Worm (Caenorhabditis elegans) whole organism, L4 larva: ENCODE results near the gene ergi-3.
A peak's percentile ranks its signal among the peaks of the same experiment; 100 is the strongest.

Experiments used
- D1046.2 ChIP-seq: fragments of 200-800 bp; sonication (Bioruptor generic); IDR thresholded peaks from 2 replicates; pipeline ENCODE4 v1.3.6; 2022; ENCODE audit warnings: missing genetic modification characterization, missing compliant biosample characterization
- F26F4.8 ChIP-seq: fragments of 200-800 bp; sonication (Bioruptor generic); conservative IDR thresholded peaks from 2 replicates; pipeline ENCODE4 v1.3.6; 2022; ENCODE audit warnings: missing genetic modification characterization, missing compliant biosample characterization
- F37D6.2 ChIP-seq: sonication (generic microtip); optimal IDR thresholded peaks from 2 replicates; lab custom pipeline; 2016; ENCODE audit warnings: mild to moderate bottlenecking, missing genetic modification characterization, missing compliant biosample characterization
- F49E8.2 ChIP-seq: sonication (generic microtip); optimal IDR thresholded peaks from 2 replicates; lab custom pipeline; 2016; ENCODE audit warnings: missing compliant biosample characterization, mild to moderate bottlenecking, missing genetic modification characterization, borderline replicate concordance
- T20F7.1 ChIP-seq: fragments of 200-800 bp; sonication (Bioruptor generic); optimal IDR thresholded peaks from 2 replicates; lab custom pipeline; 2018; ENCODE audit warnings: mild to moderate bottlenecking, missing genetic modification characterization, missing compliant biosample characterization
- T26A8.4 ChIP-seq: fragments of 200-800 bp; sonication (Bioruptor generic); IDR thresholded peaks from 2 replicates; pipeline ENCODE4 v1.3.6; 2022; ENCODE audit warnings: missing genetic modification characterization, missing compliant biosample characterization
- Y48G9A.11 ChIP-seq: fragments of 200-800 bp; sonication (Bioruptor generic); IDR thresholded peaks from 2 replicates; pipeline ENCODE4 v1.3.6; 2022; ENCODE audit warnings: missing genetic modification reagents, missing genetic modification characterization, missing compliant biosample characterization
- ceh-28 ChIP-seq: fragments of 150-350 bp; optimal IDR thresholded peaks from 2 replicates; lab custom pipeline; 2014; ENCODE audit warnings: missing biosample characterization, missing genetic modification reagents, missing genetic modification characterization
- ceh-32 ChIP-seq: sonication (generic microtip); optimal IDR thresholded peaks from 2 replicates; lab custom pipeline; 2016; ENCODE audit warnings: mild to moderate bottlenecking, missing genetic modification characterization, missing compliant biosample characterization; ENCODE audit not compliant: poor library complexity
- ceh-44 ChIP-seq: fragments of 200-800 bp; sonication (Bioruptor generic); IDR thresholded peaks from 2 replicates; pipeline ENCODE4 v1.3.6; 2022; ENCODE audit warnings: missing genetic modification reagents, missing genetic modification characterization, missing compliant biosample characterization
- ceh-62 ChIP-seq: sonication (generic microtip); optimal IDR thresholded peaks from 2 replicates; lab custom pipeline; 2017; ENCODE audit warnings: missing biosample characterization, missing genetic modification characterization
- ces-1 ChIP-seq: fragments of 150-350 bp; sonication (generic microtip); optimal IDR thresholded peaks from 4 replicates; lab custom pipeline; 2014; ENCODE audit warnings: missing biosample characterization, missing genetic modification reagents, missing genetic modification characterization
- cey-2 ChIP-seq: sonication (generic microtip); optimal IDR thresholded peaks from 3 replicates; lab custom pipeline; 2017; ENCODE audit warnings: missing genetic modification characterization, mild to moderate bottlenecking, missing compliant biosample characterization, antibody characterized with exemption, borderline replicate concordance; ENCODE audit not compliant: insufficient read depth
- ctbp-1 ChIP-seq: fragments of 200-800 bp; sonication (Bioruptor generic); IDR thresholded peaks from 2 replicates; pipeline ENCODE4 v1.3.6; 2022; ENCODE audit warnings: missing genetic modification reagents, missing genetic modification characterization, missing compliant biosample characterization
- daf-12 ChIP-seq: fragments of 150-350 bp; optimal IDR thresholded peaks from 2 replicates; lab custom pipeline; 2014; ENCODE audit warnings: missing biosample characterization, missing genetic modification reagents, missing genetic modification characterization
- daf-16 ChIP-seq, 3 experiments: sonication (generic microtip); optimal IDR thresholded peaks; 2 replicates each; lab custom pipeline; 2016 to 2017; ENCODE audit warnings: missing genetic modification characterization in 3 of 3, missing genetic modification reagents in 3 of 3, mild to moderate bottlenecking in 2 of 3, missing compliant biosample characterization in 2 of 3, missing biosample characterization in 1 of 3, moderate library complexity in 1 of 3
- daf-19 ChIP-seq: fragments of 200-800 bp; sonication (Bioruptor generic); conservative IDR thresholded peaks from 2 replicates; pipeline ENCODE4 v1.3.6; 2022; ENCODE audit warnings: missing genetic modification characterization, missing compliant biosample characterization
- daf-8 ChIP-seq: fragments of 200-800 bp; sonication (Bioruptor generic); IDR thresholded peaks from 2 replicates; pipeline ENCODE4 v1.3.6; 2022; ENCODE audit warnings: missing genetic modification characterization, missing compliant biosample characterization
- dmd-9 ChIP-seq: fragments of 200-800 bp; sonication (Bioruptor generic); IDR thresholded peaks from 2 replicates; pipeline ENCODE4 v1.3.6; 2022; ENCODE audit warnings: missing genetic modification reagents, missing genetic modification characterization, missing compliant biosample characterization
- duxl-1 ChIP-seq: sonication (generic microtip); optimal IDR thresholded peaks from 2 replicates; lab custom pipeline; 2016; ENCODE audit warnings: mild to moderate bottlenecking, missing genetic modification characterization, moderate library complexity, missing compliant biosample characterization; ENCODE audit not compliant: poor library complexity
- egl-27 ChIP-seq: sonication (generic microtip); optimal IDR thresholded peaks from 3 replicates; lab custom pipeline; 2017; ENCODE audit warnings: missing biosample characterization, missing genetic modification reagents, missing genetic modification characterization
- fos-1 ChIP-seq: fragments of 150-350 bp; optimal IDR thresholded peaks from 2 replicates; lab custom pipeline; 2014; ENCODE audit warnings: missing biosample characterization, missing genetic modification characterization
- gei-8 ChIP-seq: fragments of 200-800 bp; sonication (Bioruptor generic); optimal IDR thresholded peaks from 2 replicates; lab custom pipeline; 2018; ENCODE audit warnings: mild to moderate bottlenecking, missing genetic modification characterization, missing compliant biosample characterization
- hif-1 ChIP-seq, 2 experiments: sonication (generic microtip); optimal IDR thresholded peaks; 2 replicates each; lab custom pipeline; 2016 to 2017; ENCODE audit warnings: missing compliant biosample characterization in 2 of 2, missing genetic modification characterization in 2 of 2, missing genetic modification reagents in 2 of 2, missing genotype in 2 of 2, mild to moderate bottlenecking in 1 of 2
- hlh-11 ChIP-seq: fragments of 200-800 bp; sonication (Bioruptor generic); optimal IDR thresholded peaks from 2 replicates; lab custom pipeline; 2018; ENCODE audit warnings: mild to moderate bottlenecking, missing genetic modification characterization, missing compliant biosample characterization
- hmg-1.1 ChIP-seq: fragments of 200-800 bp; sonication (Bioruptor generic); IDR thresholded peaks from 2 replicates; pipeline ENCODE4 v1.3.6; 2022; ENCODE audit warnings: missing genetic modification reagents, missing genetic modification characterization, missing compliant biosample characterization
- lin-13 ChIP-seq: fragments of 150-350 bp; optimal IDR thresholded peaks from 2 replicates; lab custom pipeline; 2014; ENCODE audit warnings: missing biosample characterization, missing genetic modification reagents, missing genetic modification characterization
- lin-15B ChIP-seq: fragments of 150-350 bp; sonication (generic microtip); optimal IDR thresholded peaks from 3 replicates; lab custom pipeline; 2014; ENCODE audit warnings: missing biosample characterization, missing genetic modification characterization
- lir-3 ChIP-seq: sonication (generic microtip); optimal IDR thresholded peaks from 2 replicates; lab custom pipeline; 2016; ENCODE audit warnings: mild to moderate bottlenecking, missing genetic modification characterization, missing compliant biosample characterization
- madf-5 ChIP-seq, 2 experiments: fragments of 200-800 bp; sonication (Bioruptor generic); IDR thresholded peaks; 2 replicates each; pipeline ENCODE4 v1.3.6; 2022; ENCODE audit warnings: missing compliant biosample characterization in 2 of 2, missing genetic modification characterization in 2 of 2
- madf-9 ChIP-seq: fragments of 200-800 bp; sonication (Bioruptor generic); conservative IDR thresholded peaks from 2 replicates; pipeline ENCODE4 v1.3.6; 2022; ENCODE audit warnings: missing genetic modification reagents, missing genetic modification characterization, missing compliant biosample characterization
- mdl-1 ChIP-seq, 2 experiments: fragments of 150-350 bp in 1 of 2; sonication (generic microtip) in 1 of 2; optimal IDR thresholded peaks; 2 replicates each; lab custom pipeline; 2014 to 2017; ENCODE audit warnings: missing biosample characterization in 2 of 2, missing genetic modification characterization in 2 of 2
- mdt-29 ChIP-seq: fragments of 200-800 bp; sonication (Bioruptor generic); IDR thresholded peaks from 2 replicates; pipeline ENCODE4 v1.3.6; 2022; ENCODE audit warnings: missing genetic modification reagents, missing genetic modification characterization, missing compliant biosample characterization
- mep-1 ChIP-seq: fragments of 150-350 bp; sonication (generic microtip); optimal IDR thresholded peaks from 3 replicates; lab custom pipeline; 2014; ENCODE audit warnings: missing biosample characterization, missing genetic modification characterization
- nhr-10 ChIP-seq: fragments of 150-350 bp; optimal IDR thresholded peaks from 2 replicates; lab custom pipeline; 2014; ENCODE audit warnings: missing biosample characterization, missing genetic modification characterization
- nhr-111 ChIP-seq: fragments of 200-800 bp; sonication (Bioruptor generic); optimal IDR thresholded peaks from 2 replicates; lab custom pipeline; 2018; ENCODE audit warnings: mild to moderate bottlenecking, missing genetic modification characterization, missing compliant biosample characterization
- nhr-237 ChIP-seq: sonication (generic microtip); optimal IDR thresholded peaks from 2 replicates; lab custom pipeline; 2017; ENCODE audit warnings: missing biosample characterization, missing genetic modification characterization
- nhr-25 ChIP-seq: sonication (generic microtip); optimal IDR thresholded peaks from 2 replicates; lab custom pipeline; 2017; ENCODE audit warnings: missing genetic modification characterization, mild to moderate bottlenecking, missing compliant biosample characterization, antibody characterized with exemption, moderate library complexity, borderline replicate concordance; ENCODE audit not compliant: insufficient read depth
- nhr-28 ChIP-seq: fragments of 150-350 bp; optimal IDR thresholded peaks from 2 replicates; lab custom pipeline; 2014; ENCODE audit warnings: missing biosample characterization, missing genetic modification characterization
- nhr-41 ChIP-seq: fragments of 200-800 bp; sonication (Bioruptor generic); IDR thresholded peaks from 2 replicates; pipeline ENCODE4 v1.3.6; 2022; ENCODE audit warnings: missing genetic modification reagents, missing genetic modification characterization, missing compliant biosample characterization
- nhr-42 ChIP-seq: fragments of 200-800 bp; sonication (Bioruptor generic); IDR thresholded peaks from 2 replicates; pipeline ENCODE4 v1.3.6; 2022; ENCODE audit warnings: missing genetic modification characterization, missing compliant biosample characterization
- pqm-1 ChIP-seq: sonication (generic microtip); optimal IDR thresholded peaks from 2 replicates; lab custom pipeline; 2017; ENCODE audit warnings: missing biosample characterization, missing genetic modification characterization
- sdz-12 ChIP-seq: fragments of 200-800 bp; sonication (Bioruptor generic); optimal IDR thresholded peaks from 2 replicates; lab custom pipeline; 2018; ENCODE audit warnings: mild to moderate bottlenecking, missing genetic modification characterization, missing compliant biosample characterization
- snpc-4 ChIP-seq: fragments of 150-350 bp; optimal IDR thresholded peaks from 2 replicates; lab custom pipeline; 2014; ENCODE audit warnings: missing biosample characterization, missing genetic modification characterization
- vab-7 ChIP-seq: fragments of 200-800 bp; sonication (Bioruptor generic); IDR thresholded peaks from 2 replicates; pipeline ENCODE4 v1.3.6; 2022; ENCODE audit warnings: missing genetic modification reagents, missing genetic modification characterization, missing compliant biosample characterization
- zag-1 ChIP-seq: fragments of 150-350 bp; optimal IDR thresholded peaks from 2 replicates; lab custom pipeline; 2014; ENCODE audit warnings: missing biosample characterization, missing genetic modification characterization
- zfp-2 ChIP-seq: sonication (generic microtip); optimal IDR thresholded peaks from 2 replicates; lab custom pipeline; 2016; ENCODE audit warnings: mild to moderate bottlenecking, missing genetic modification characterization, missing compliant biosample characterization
- zfp-3 ChIP-seq: fragments of 200-800 bp; sonication (Bioruptor generic); conservative IDR thresholded peaks from 2 replicates; pipeline ENCODE4 v1.3.6; 2022; ENCODE audit warnings: missing genetic modification reagents, missing genetic modification characterization, missing compliant biosample characterization

Gene ergi-3

ce11 chrX:15619273-15619672 lies 2.7 kb upstream of the ergi-3 start (continued):
- TF ChIP-seq nhr-111 (GFP tag; lab: Kevin White, UChicago) (no peak), nhr-42 (GFP tag; lab: Robert Waterston, UW) (0 out of 2 replicates have a peak, but pooled peaks have one; percentile 24), ceh-44 (GFP tag; lab: Robert Waterston, UW) (no peak), ceh-62 (tag; lab: Kevin White, UChicago) (no peak), dmd-9 (GFP tag; lab: Robert Waterston, UW) (no peak), hmg-1.1 (GFP tag; lab: Robert Waterston, UW) (no peak), hif-1 (tag; optimal IDR thresholded peaks at IDR 0.05; lab: Kevin White, UChicago) (no peak), lin-15B (tag; lab: Kevin White, UChicago) (no peak), mep-1 (tag; lab: Kevin White, UChicago) (no peak), mdl-1 (tag; optimal IDR thresholded peaks at IDR 0.05; lab: Kevin White, UChicago) (no peak), cey-2 (tag; lab: Kevin White, UChicago) (no peak)

- TF ChIP-seq hlh-11 (tag; lab: Kevin White, UChicago) = peak; percentile 35
- TF ChIP-seq gei-8 = no peak
- no peak for TF ChIP-seq zfp-3 (GFP tag; lab: Robert Waterston, UW)
- no peak for TF ChIP-seq ceh-62 (tag; lab: Kevin White, UChicago)
- no peak for TF ChIP-seq lin-13 (GFP tag; lab: Kevin White, UChicago)
- TF ChIP-seq nhr-10 (tag; lab: Kevin White, UChicago) = no peak
- no peak for TF ChIP-seq ctbp-1 (GFP tag; lab: Robert Waterston, UW)
- no peak for TF ChIP-seq ceh-32 (tag; lab: Kevin White, UChicago)
- no peak for TF ChIP-seq daf-12 (tag; lab: Kevin White, UChicago)
- TF ChIP-seq nhr-28 = no peak
- TF ChIP-seq ces-1 (GFP tag; lab: Kevin White, UChicago) = no peak
- no peak for TF ChIP-seq T20F7.1 (GFP tag; lab: Kevin White, UChicago)
- no peak for TF ChIP-seq mdt-29
- no peak for TF ChIP-seq nhr-237 (tag; lab: Kevin White, UChicago)
- TF ChIP-seq pqm-1 (tag; lab: Kevin White, UChicago) = no peak
- TF ChIP-seq lin-15B (tag; lab: Kevin White, UChicago) = no peak
- no peak for TF ChIP-seq vab-7 (GFP tag; lab: Robert Waterston, UW)
- no peak for TF ChIP-seq fos-1 (tag; lab: Kevin White, UChicago)
- TF ChIP-seq F26F4.8 = no peak
- no peak for TF ChIP-seq zfp-2 (tag; lab: Kevin White, UChicago)
- no peak for TF ChIP-seq zag-1
- no peak for TF ChIP-seq hif-1 (tag; optimal IDR thresholded peaks at IDR 0.05; lab: Kevin White, UChicago)
- no peak for TF ChIP-seq F49E8.2 (tag; lab: Kevin White, UChicago)
- no peak for TF ChIP-seq sdz-12 (GFP tag; lab: Kevin White, UChicago)
- no peak for TF ChIP-seq lir-3 (tag; lab: Kevin White, UChicago)
- TF ChIP-seq F37D6.2 (tag; lab: Kevin White, UChicago) = no peak
- TF ChIP-seq Y48G9A.11 (GFP tag; lab: Robert Waterston, UW) = no peak
- no peak for TF ChIP-seq daf-8 (GFP tag; lab: Robert Waterston, UW)
- no peak for TF ChIP-seq nhr-25
- TF ChIP-seq madf-9 (GFP tag; lab: Robert Waterston, UW) = no peak
- no peak for TF ChIP-seq nhr-41 (GFP tag; lab: Robert Waterston, UW)
- TF ChIP-seq duxl-1 = no peak
- TF ChIP-seq madf-5 (GFP tag; IDR thresholded peaks at IDR 0.05; lab: Robert Waterston, UW) = no peak
- TF ChIP-seq T26A8.4 (GFP tag; lab: Robert Waterston, UW) = no peak
- no peak for TF ChIP-seq ceh-28
- no peak for TF ChIP-seq daf-16 (GFP tag; optimal IDR thresholded peaks at IDR 0.05; lab: Kevin White, UChicago)
- TF ChIP-seq daf-16 (tag; optimal IDR thresholded peaks at IDR 0.05; lab: Kevin White, UChicago) = peak; percentile 4
- no peak for TF ChIP-seq daf-19 (GFP tag; lab: Robert Waterston, UW)
- TF ChIP-seq mep-1 (tag; lab: Kevin White, UChicago) = peak; percentile 22
- TF ChIP-seq snpc-4 (tag; lab: Kevin White, UChicago) = no peak
- no peak for TF ChIP-seq egl-27 (tag; lab: Kevin White, UChicago)
- TF ChIP-seq D1046.2 (GFP tag; lab: Robert Waterston, UW) = no peak
Observed at ce11 chrX:15617168-15617567, 615 bp upstream of the ergi-3 start.
